Worm (Caenorhabditis elegans): ENCODE data around the gene C05E11.6.

Gene C05E11.6

DNA sequence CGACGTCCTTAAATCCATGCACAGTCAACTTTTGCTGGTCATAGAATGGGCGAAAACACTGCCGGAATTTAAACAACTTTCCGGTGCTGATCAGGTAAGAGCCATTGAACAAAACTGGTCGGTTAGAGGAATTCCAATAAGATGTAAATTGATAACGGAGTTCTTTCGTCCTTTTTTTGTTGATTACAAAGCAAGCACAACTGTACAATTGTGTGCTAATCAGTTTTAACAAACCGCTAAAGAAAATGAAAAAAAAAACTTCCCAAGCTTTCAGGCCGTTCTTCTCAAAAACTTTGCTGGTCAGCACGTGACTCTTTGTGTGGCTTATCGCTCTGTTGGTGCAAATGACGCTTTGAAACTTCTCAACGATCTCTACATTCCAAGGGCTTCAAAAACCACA lies 27.9 kb upstream of the C05E11.6 start:
- peak; percentile 34 for TF ChIP-seq elt-2 (tag; optimal IDR thresholded peaks at IDR 0.05)
- no peak for TF ChIP-seq efl-1 (optimal IDR thresholded peaks at IDR 0.05)
- TF ChIP-seq efl-1 (GFP tag; optimal IDR thresholded peaks at IDR 0.05 in 1 of 2): peak in 1 of 2 experiments; percentile 67
- TF ChIP-seq jun-1 (tag; optimal IDR thresholded peaks at IDR 0.05): no peak

DNA sequence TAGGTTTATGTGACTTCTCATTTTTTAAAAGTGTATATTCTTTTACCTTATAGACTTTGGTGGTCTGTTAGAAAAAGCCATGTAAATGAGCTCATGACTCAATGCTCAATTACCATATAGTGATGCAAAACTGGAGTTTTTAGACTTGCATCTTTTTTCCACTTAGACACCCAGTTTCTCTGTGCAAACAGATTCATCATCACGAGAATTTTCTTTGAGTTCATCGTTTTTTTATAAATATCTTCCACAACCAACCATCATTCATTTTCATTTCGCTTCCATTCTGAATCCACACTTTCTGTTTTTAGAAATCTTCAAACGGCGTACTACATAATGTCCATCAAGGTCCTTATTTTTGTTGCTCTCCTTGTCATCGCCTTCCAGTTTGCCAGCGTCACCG lies 17.4 kb upstream of the C05E11.6 start, which contains the start of gene C07A12.2:
Gene C07A12.2 (plus strand): TSS at position 301 of the 400 bp plus-strand sequence.
- TF ChIP-seq dsc-1 (tag; optimal IDR thresholded peaks at IDR 0.05) (no peak), snpc-4 (tag; optimal IDR thresholded peaks at IDR 0.05) (no peak), nhr-237 (tag; optimal IDR thresholded peaks at IDR 0.05) (no peak), irx-1 (tag; optimal IDR thresholded peaks at IDR 0.05) (no peak), nhr-28 (tag; optimal IDR thresholded peaks at IDR 0.05) (no peak), snu-23 (GFP tag; optimal IDR thresholded peaks at IDR 0.05) (no peak), F16B12.6 (tag; optimal IDR thresholded peaks at IDR 0.05) (no peak), blmp-1 (tag; optimal IDR thresholded peaks at IDR 0.05) (no peak), ceh-82 (tag; optimal IDR thresholded peaks at IDR 0.05) (no peak), unc-98 (GFP tag; IDR thresholded peaks at IDR 0.05) (no peak), ztf-4 (tag; optimal IDR thresholded peaks at IDR 0.05) (no peak), ceh-8 (GFP tag; optimal IDR thresholded peaks at IDR 0.05) (no peak), alr-1 (tag; optimal IDR thresholded peaks at IDR 0.05; ENCODE audit: borderline replicate concordance) (no peak), aha-1 (tag; optimal IDR thresholded peaks at IDR 0.05) (no peak), lir-3 (tag; optimal IDR thresholded peaks at IDR 0.05; ENCODE audit: poor library complexity) (no peak), vab-15 (tag; optimal IDR thresholded peaks at IDR 0.05) (no peak), efl-3 (GFP tag; optimal IDR thresholded peaks at IDR 0.05) (no peak), lin-13 (GFP tag; optimal IDR thresholded peaks at IDR 0.05) (no peak)

DNA sequence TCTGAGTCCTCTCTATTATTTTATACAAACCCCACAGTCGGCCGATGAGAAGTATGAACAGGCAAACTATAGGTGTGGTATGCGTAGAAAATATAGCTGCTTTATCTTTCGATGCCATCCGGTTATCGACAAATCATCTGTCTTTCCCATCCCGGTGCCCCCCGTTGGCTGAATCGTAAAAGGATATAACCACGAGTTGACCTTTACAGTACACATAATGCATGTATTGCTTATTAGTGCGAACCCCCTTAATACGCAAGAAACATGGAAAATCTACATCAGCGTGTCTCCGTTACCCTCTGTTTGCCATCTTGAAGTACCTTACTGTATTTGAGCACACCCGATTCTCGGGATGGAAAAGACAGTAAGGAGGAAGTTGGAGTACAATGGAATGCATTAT lies 13.0 kb upstream of the C05E11.6 start:
- TF ChIP-seq snpc-4 (tag; optimal IDR thresholded peaks at IDR 0.05) (no peak), snu-23 (GFP tag; optimal IDR thresholded peaks at IDR 0.05) (no peak), irx-1 (tag; optimal IDR thresholded peaks at IDR 0.05) (no peak)

DNA sequence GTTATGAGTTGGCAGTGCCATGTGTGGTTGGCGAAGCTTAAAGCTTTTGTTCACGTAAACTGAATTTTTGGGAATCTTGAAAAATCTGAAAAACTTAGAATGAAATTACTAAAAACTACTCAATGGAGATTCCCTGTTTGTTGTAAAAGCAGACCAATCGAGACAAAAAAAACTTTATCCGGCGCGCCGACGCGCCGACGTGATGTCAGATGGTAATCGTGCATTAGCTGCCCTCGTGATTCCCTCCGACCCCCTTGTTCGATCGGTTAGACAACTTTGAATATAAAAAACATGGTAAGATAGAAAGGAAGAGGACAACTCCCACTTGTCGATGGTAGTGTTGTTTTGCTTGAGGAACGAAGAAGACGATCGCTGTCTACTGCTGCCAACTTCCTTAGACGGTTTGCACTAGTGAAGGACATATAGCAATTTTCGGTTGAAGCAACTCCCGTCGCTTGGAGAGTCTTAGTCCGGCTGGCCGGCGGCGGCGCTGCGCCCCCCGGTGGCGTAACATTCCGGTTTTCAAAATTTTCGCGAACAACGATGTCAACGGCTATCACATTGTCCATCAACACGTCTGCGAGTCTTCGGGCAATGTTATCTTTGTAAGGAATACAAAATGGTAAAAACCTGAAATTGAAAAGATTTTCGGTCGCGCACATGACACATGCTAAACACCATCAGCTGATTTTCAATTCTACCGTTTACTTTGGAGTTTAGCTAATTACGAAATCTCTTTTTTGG lies 11.9 kb upstream of the C05E11.6 start, which contains the start of gene C07A12.18:
Gene C07A12.18 (minus strand): TSS at position 51 of the 744 bp plus-strand sequence.
- peak; percentile 68 for TF ChIP-seq lin-14 (GFP tag; optimal IDR thresholded peaks at IDR 0.05)
- TF ChIP-seq unc-30 (tag; optimal IDR thresholded peaks at IDR 0.05): no peak
- TF ChIP-seq mdl-1 (tag; optimal IDR thresholded peaks at IDR 0.05): peak in 1 of 2 experiments; percentile 26
- peak; percentile 7 for TF ChIP-seq skn-1 (tag; optimal IDR thresholded peaks at IDR 0.05)
- TF ChIP-seq snu-23 (GFP tag; optimal IDR thresholded peaks at IDR 0.05): peak; percentile 17
- TF ChIP-seq xbp-1 (tag; optimal IDR thresholded peaks at IDR 0.05): peak; percentile 15
- TF ChIP-seq ztf-4 (tag; optimal IDR thresholded peaks at IDR 0.05): no peak
- no peak for TF ChIP-seq ceh-8 (GFP tag; optimal IDR thresholded peaks at IDR 0.05)
- peak; percentile 85 for TF ChIP-seq nhr-85 (tag)
- TF ChIP-seq mep-1 (tag; optimal IDR thresholded peaks at IDR 0.05): peak; percentile 21
- peak; percentile 67 for TF ChIP-seq grh-1 (GFP tag; IDR thresholded peaks at IDR 0.05)
- peak; percentile 23 for TF ChIP-seq nhr-71 (tag; optimal IDR thresholded peaks at IDR 0.05)
- peak; percentile 41 for TF ChIP-seq blmp-1 (tag; optimal IDR thresholded peaks at IDR 0.05)
- TF ChIP-seq nhr-20 (tag; optimal IDR thresholded peaks at IDR 0.05): peak; percentile 27
- TF ChIP-seq lin-35 (GFP tag; optimal IDR thresholded peaks at IDR 0.05): peak in 1 of 2 experiments; percentile 23
- no peak for TF ChIP-seq lin-13 (GFP tag; optimal IDR thresholded peaks at IDR 0.05)
- TF ChIP-seq elt-3 (tag; optimal IDR thresholded peaks at IDR 0.05): peak in 1 of 6 experiments; percentile 28
- no peak for TF ChIP-seq efl-1 (optimal IDR thresholded peaks at IDR 0.05)
- TF ChIP-seq efl-1 (GFP tag; optimal IDR thresholded peaks at IDR 0.05 in 1 of 2): peak in 1 of 2 experiments; percentile 88
